Worm (Caenorhabditis elegans) whole organism, midembryonic: ENCODE results near the gene srh-190.

Experiments used
- klf-2 ChIP-seq: fragments of 200-800 bp; sonication (Bioruptor generic); conservative IDR thresholded peaks from 2 replicates; pipeline ENCODE4 v1.3.6; 2022; ENCODE audit warnings: missing genetic modification reagents, missing genetic modification characterization, missing compliant biosample characterization
- ref-1 ChIP-seq: fragments of 200-800 bp; sonication (Bioruptor generic); conservative IDR thresholded peaks from 2 replicates; pipeline ENCODE4 v1.3.6; 2022; ENCODE audit warnings: missing genetic modification reagents, missing genetic modification characterization, missing compliant biosample characterization

DNA sequence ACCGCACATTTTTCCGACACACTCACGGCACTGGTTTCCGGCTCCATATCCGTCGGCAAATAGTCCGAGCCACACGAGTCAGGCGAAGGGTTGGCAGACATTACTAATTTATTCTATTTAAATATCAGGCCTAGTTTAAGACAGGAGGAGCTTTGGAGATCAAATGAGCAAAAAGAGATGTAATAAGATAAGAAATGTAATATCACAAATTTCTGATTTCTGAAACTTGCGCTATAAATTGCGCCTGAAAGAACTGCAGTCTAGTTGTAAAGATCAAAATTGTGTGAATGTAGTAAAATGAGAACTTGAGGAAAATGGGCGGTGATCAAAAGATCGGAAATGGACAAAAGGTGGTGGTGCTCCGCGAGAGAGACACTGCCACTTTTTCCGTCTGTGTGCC lies 48.1 kb upstream of the srh-190 start, which contains the start of gene nhr-186:
- TF ChIP-seq ref-1: no peak
- no peak for TF ChIP-seq klf-2 (GFP tag; lab: Robert Waterston, UW)
